Worm (Caenorhabditis elegans) whole organism, late embryonic: ENCODE results near the gene hira-1.

Source experiments
- C38D4.7 ChIP-seq: fragments of 200-800 bp; sonication (Bioruptor generic); optimal IDR thresholded peaks from 2 replicates; lab custom pipeline; 2018; ENCODE audit warnings: mild to moderate bottlenecking, missing genetic modification characterization, moderate library complexity, missing compliant biosample characterization
- F13H6.1 ChIP-seq: sonication (generic microtip); optimal IDR thresholded peaks from 2 replicates; lab custom pipeline; 2016; ENCODE audit warnings: missing genetic modification characterization, missing compliant biosample characterization
- K02D7.2 ChIP-seq: sonication (generic microtip); optimal IDR thresholded peaks from 2 replicates; lab custom pipeline; 2017; ENCODE audit warnings: mild to moderate bottlenecking, missing genetic modification characterization, missing compliant biosample characterization
- ahr-1 ChIP-seq: sonication (generic microtip); optimal IDR thresholded peaks from 2 replicates; lab custom pipeline; 2016; ENCODE audit warnings: missing genetic modification characterization, missing compliant biosample characterization
- ceh-18 ChIP-seq: sonication (generic microtip); optimal IDR thresholded peaks from 2 replicates; lab custom pipeline; 2016; ENCODE audit warnings: missing genetic modification characterization, missing compliant biosample characterization
- ceh-19 ChIP-seq: fragments of 200-800 bp; sonication (Bioruptor generic); optimal IDR thresholded peaks from 2 replicates; lab custom pipeline; 2018; ENCODE audit warnings: mild to moderate bottlenecking, missing genetic modification characterization, missing compliant biosample characterization
- ceh-2 ChIP-seq: sonication (generic microtip); optimal IDR thresholded peaks from 2 replicates; lab custom pipeline; 2016; ENCODE audit warnings: missing genotype, missing genetic modification characterization, missing compliant biosample characterization
- ceh-22 ChIP-seq: sonication (generic microtip); optimal IDR thresholded peaks from 2 replicates; lab custom pipeline; 2017; ENCODE audit warnings: missing biosample characterization, missing genetic modification characterization
- ceh-30 ChIP-seq: fragments of 150-350 bp; optimal IDR thresholded peaks from 2 replicates; lab custom pipeline; 2014; ENCODE audit warnings: missing biosample characterization, missing genetic modification characterization
- ceh-31 ChIP-seq: sonication (generic microtip); optimal IDR thresholded peaks from 2 replicates; lab custom pipeline; 2016; ENCODE audit warnings: missing genetic modification characterization, missing compliant biosample characterization
- ceh-48 ChIP-seq: sonication (generic microtip); optimal IDR thresholded peaks from 2 replicates; lab custom pipeline; 2016; ENCODE audit warnings: missing genetic modification characterization, inconsistent platforms, missing compliant biosample characterization
- ceh-6 ChIP-seq: fragments of 200-800 bp; sonication (Bioruptor generic); optimal IDR thresholded peaks from 2 replicates; lab custom pipeline; 2018; ENCODE audit warnings: mild to moderate bottlenecking, missing genetic modification characterization, missing compliant biosample characterization
- ceh-9 ChIP-seq: sonication (generic microtip); optimal IDR thresholded peaks from 2 replicates; lab custom pipeline; 2016; ENCODE audit warnings: mild to moderate bottlenecking, missing genetic modification characterization, inconsistent platforms, missing compliant biosample characterization
- dmd-4 ChIP-seq: sonication (generic microtip); optimal IDR thresholded peaks from 2 replicates; lab custom pipeline; 2016; ENCODE audit warnings: borderline replicate concordance, missing genetic modification characterization, missing compliant biosample characterization
- elt-2 ChIP-seq: sonication (generic microtip); optimal IDR thresholded peaks from 2 replicates; lab custom pipeline; 2016; ENCODE audit warnings: missing genetic modification reagents, missing genetic modification characterization, missing compliant biosample characterization
- eyg-1 ChIP-seq: sonication (generic microtip); optimal IDR thresholded peaks from 2 replicates; lab custom pipeline; 2016; ENCODE audit warnings: missing genotype, missing genetic modification characterization, missing compliant biosample characterization
- fax-1 ChIP-seq: sonication (generic microtip); optimal IDR thresholded peaks from 2 replicates; lab custom pipeline; 2016; ENCODE audit warnings: missing genotype, missing genetic modification characterization, missing compliant biosample characterization
- fkh-6 ChIP-seq: sonication (generic microtip); optimal IDR thresholded peaks from 2 replicates; lab custom pipeline; 2016; ENCODE audit warnings: missing genetic modification characterization, missing compliant biosample characterization
- gmeb-2 ChIP-seq: sonication (generic microtip); optimal IDR thresholded peaks from 2 replicates; lab custom pipeline; 2016; ENCODE audit warnings: missing genetic modification characterization, inconsistent platforms, missing compliant biosample characterization
- hlh-13 ChIP-seq: fragments of 200-800 bp; sonication (Bioruptor generic); optimal IDR thresholded peaks from 2 replicates; lab custom pipeline; 2018; ENCODE audit warnings: mild to moderate bottlenecking, missing genetic modification characterization, missing compliant biosample characterization
- hlh-15 ChIP-seq: sonication (generic microtip); optimal IDR thresholded peaks from 2 replicates; lab custom pipeline; 2016; ENCODE audit warnings: missing genetic modification characterization, missing compliant biosample characterization
- hlh-30 ChIP-seq: sonication (generic microtip); optimal IDR thresholded peaks from 2 replicates; lab custom pipeline; 2017; ENCODE audit warnings: antibody characterized with exemption, missing genetic modification characterization, missing compliant biosample characterization; ENCODE audit not compliant: insufficient read depth
- hlh-6 ChIP-seq: sonication (generic microtip); optimal IDR thresholded peaks from 2 replicates; lab custom pipeline; 2016; ENCODE audit warnings: missing genotype, missing genetic modification characterization, missing compliant biosample characterization
- hlh-8 ChIP-seq: sonication (generic microtip); optimal IDR thresholded peaks from 2 replicates; lab custom pipeline; 2016; ENCODE audit warnings: missing genotype, missing genetic modification characterization, missing compliant biosample characterization
- lim-6 ChIP-seq: sonication (generic microtip); optimal IDR thresholded peaks from 2 replicates; lab custom pipeline; 2016; ENCODE audit warnings: missing genetic modification characterization, missing compliant biosample characterization
- lin-11 ChIP-seq: fragments of 200-800 bp; sonication (Bioruptor generic); optimal IDR thresholded peaks from 2 replicates; lab custom pipeline; 2018; ENCODE audit warnings: mild to moderate bottlenecking, missing genetic modification characterization, missing compliant biosample characterization
- madf-2 ChIP-seq: sonication (generic microtip); optimal IDR thresholded peaks from 2 replicates; lab custom pipeline; 2017; ENCODE audit warnings: missing genetic modification characterization, missing compliant biosample characterization
- mec-3 ChIP-seq: sonication (generic microtip); optimal IDR thresholded peaks from 2 replicates; lab custom pipeline; 2016; ENCODE audit warnings: borderline replicate concordance, missing genetic modification characterization, missing compliant biosample characterization
- nfya-1 ChIP-seq: sonication (generic microtip); optimal IDR thresholded peaks from 2 replicates; lab custom pipeline; 2017; ENCODE audit warnings: missing genetic modification characterization, mild to moderate bottlenecking, missing compliant biosample characterization, antibody characterized with exemption, moderate library complexity
- nhr-11 ChIP-seq: fragments of 150-350 bp; optimal IDR thresholded peaks from 2 replicates; lab custom pipeline; 2014; ENCODE audit warnings: missing biosample characterization, missing genetic modification characterization
- nhr-232 ChIP-seq: sonication (generic microtip); optimal IDR thresholded peaks from 2 replicates; lab custom pipeline; 2016; ENCODE audit warnings: missing genetic modification characterization, missing compliant biosample characterization
- odd-2 ChIP-seq: sonication (generic microtip); optimal IDR thresholded peaks from 2 replicates; lab custom pipeline; 2017; ENCODE audit warnings: antibody characterized with exemption, mild to moderate bottlenecking, missing genetic modification characterization, missing compliant biosample characterization
- pax-1 ChIP-seq: fragments of 150-350 bp; optimal IDR thresholded peaks from 2 replicates; lab custom pipeline; 2014; ENCODE audit warnings: missing biosample characterization, missing genetic modification characterization
- pha-2 ChIP-seq: sonication (generic microtip); optimal IDR thresholded peaks from 2 replicates; lab custom pipeline; 2017; ENCODE audit warnings: mild to moderate bottlenecking, missing genetic modification characterization, missing compliant biosample characterization
- pqm-1 ChIP-seq: sonication (generic microtip); optimal IDR thresholded peaks from 2 replicates; lab custom pipeline; 2016; ENCODE audit warnings: missing genetic modification characterization, missing compliant biosample characterization
- pros-1 ChIP-seq: fragments of 150-350 bp; optimal IDR thresholded peaks from 2 replicates; lab custom pipeline; 2014; ENCODE audit warnings: missing biosample characterization, missing genetic modification reagents, missing genetic modification characterization
- ref-2 ChIP-seq: sonication (generic microtip); optimal IDR thresholded peaks from 2 replicates; lab custom pipeline; 2016; ENCODE audit warnings: missing genetic modification characterization, missing compliant biosample characterization
- rnt-1 ChIP-seq: sonication (generic microtip); optimal IDR thresholded peaks from 2 replicates; lab custom pipeline; 2016; ENCODE audit warnings: missing genetic modification characterization, missing compliant biosample characterization
- sox-2 ChIP-seq: fragments of 200-800 bp; sonication (Bioruptor generic); IDR thresholded peaks from 2 replicates; pipeline ENCODE4 v1.3.6; 2022; ENCODE audit warnings: missing genetic modification reagents, missing genetic modification characterization, missing compliant biosample characterization
- sox-4 ChIP-seq: sonication (generic microtip); optimal IDR thresholded peaks from 2 replicates; lab custom pipeline; 2017; ENCODE audit warnings: mild to moderate bottlenecking, missing genetic modification characterization, inconsistent platforms, missing compliant biosample characterization
- syd-9 ChIP-seq: sonication (generic microtip); optimal IDR thresholded peaks from 2 replicates; lab custom pipeline; 2016; ENCODE audit warnings: mild to moderate bottlenecking, missing genetic modification characterization, moderate library complexity, missing compliant biosample characterization
- tbx-7 ChIP-seq: sonication (generic microtip); optimal IDR thresholded peaks from 2 replicates; lab custom pipeline; 2016; ENCODE audit warnings: missing genotype, missing genetic modification characterization, missing compliant biosample characterization
- unc-3 ChIP-seq, 2 experiments: fragments of 200-800 bp in 1 of 2; sonication (Bioruptor generic) in 1 of 2; sonication (generic microtip) in 1 of 2; conservative IDR thresholded peaks in 1 of 2; optimal IDR thresholded peaks in 1 of 2; 2 replicates each; pipeline versions ENCODE4 v1.3.6 to Lab custom; 2016 to 2022; ENCODE audit warnings: missing compliant biosample characterization in 2 of 2, missing genetic modification characterization in 2 of 2, missing genetic modification reagents in 1 of 2
- unc-86 ChIP-seq: sonication (generic microtip); optimal IDR thresholded peaks from 2 replicates; lab custom pipeline; 2016; ENCODE audit warnings: missing genetic modification characterization, missing compliant biosample characterization
- ztf-16 ChIP-seq: sonication (generic microtip); optimal IDR thresholded peaks from 2 replicates; lab custom pipeline; 2017; ENCODE audit warnings: missing genetic modification characterization, missing compliant biosample characterization

hira-1 gene

ce11 chrIII:5172470-5172869 is 18.5 kb upstream of the hira-1 start, which contains the start of gene K10D2.5 (continued):
- TF ChIP-seq eyg-1 (tag; lab: Kevin White, UChicago), result peak; percentile 89
- peak; percentile 85 for TF ChIP-seq fkh-6 (tag; lab: Kevin White, UChicago)
- TF ChIP-seq pax-1, result peak; percentile 49
- peak; percentile 51 for TF ChIP-seq pros-1 (tag; lab: Kevin White, UChicago)
- peak; percentile 100 for TF ChIP-seq ceh-31 (tag; lab: Kevin White, UChicago)
- TF ChIP-seq nfya-1, result peak; percentile 78
- TF ChIP-seq pha-2 (tag; lab: Kevin White, UChicago), result no peak
- no peak for TF ChIP-seq sox-4 (tag; lab: Kevin White, UChicago)
- peak; percentile 93 for TF ChIP-seq fax-1 (tag; lab: Kevin White, UChicago)
- peak; percentile 96 for TF ChIP-seq lim-6
- TF ChIP-seq hlh-8, result peak; percentile 95
- peak; percentile 99 for TF ChIP-seq rnt-1
- peak; percentile 99 for TF ChIP-seq tbx-7 (tag; lab: Kevin White, UChicago)
- no peak for TF ChIP-seq C38D4.7 (GFP tag; lab: Kevin White, UChicago)
- no peak for TF ChIP-seq nhr-11 (tag; lab: Kevin White, UChicago)
- peak; percentile 39 for TF ChIP-seq ceh-48 (tag; lab: Kevin White, UChicago)
- peak; percentile 80 for TF ChIP-seq madf-2 (tag; lab: Kevin White, UChicago)
- peak; percentile 91 for TF ChIP-seq F13H6.1 (tag; lab: Kevin White, UChicago)
- peak; percentile 87 for TF ChIP-seq dmd-4 (tag; lab: Kevin White, UChicago)
- TF ChIP-seq ceh-2 (tag; lab: Kevin White, UChicago), result peak; percentile 99
- peak; percentile 84 for TF ChIP-seq elt-2 (tag; lab: Kevin White, UChicago)
- peak; percentile 52 for TF ChIP-seq hlh-15 (tag; lab: Kevin White, UChicago)
- peak; percentile 79 for TF ChIP-seq unc-3 (GFP tag; conservative IDR thresholded peaks at IDR 0.05; lab: Robert Waterston, UW)
- peak; percentile 45 for TF ChIP-seq unc-3 (tag; optimal IDR thresholded peaks at IDR 0.05; lab: Kevin White, UChicago)
- peak; percentile 94 for TF ChIP-seq pqm-1 (tag; lab: Kevin White, UChicago)
- peak; percentile 78 for TF ChIP-seq unc-86 (tag; lab: Kevin White, UChicago)
- peak; percentile 23 for TF ChIP-seq sox-2 (GFP tag; lab: Robert Waterston, UW)
- peak; percentile 45 for TF ChIP-seq ceh-6 (GFP tag; lab: Kevin White, UChicago)
- peak; percentile 25 for TF ChIP-seq nhr-232 (tag; lab: Kevin White, UChicago)
- TF ChIP-seq hlh-6 (tag; lab: Kevin White, UChicago), result peak; percentile 89
- TF ChIP-seq ahr-1 (tag; lab: Kevin White, UChicago), result peak; percentile 80
- peak; percentile 41 for TF ChIP-seq ceh-19 (GFP tag; lab: Kevin White, UChicago)
- peak; percentile 82 for TF ChIP-seq syd-9 (tag; lab: Kevin White, UChicago)
- TF ChIP-seq gmeb-2, result peak; percentile 55
- no peak for TF ChIP-seq odd-2 (tag; lab: Kevin White, UChicago)
- no peak for TF ChIP-seq lin-11
- peak; percentile 23 for TF ChIP-seq hlh-30 (tag; lab: Kevin White, UChicago)
- TF ChIP-seq ref-2 (tag; lab: Kevin White, UChicago), result peak; percentile 99
- peak; percentile 60 for TF ChIP-seq K02D7.2 (tag; lab: Kevin White, UChicago)
- no peak for TF ChIP-seq ceh-22 (tag; lab: Kevin White, UChicago)
- peak; percentile 49 for TF ChIP-seq hlh-13 (GFP tag; lab: Kevin White, UChicago)
- peak; percentile 98 for TF ChIP-seq mec-3
- TF ChIP-seq ceh-9, result no peak
- no peak for TF ChIP-seq ceh-30 (tag; lab: Kevin White, UChicago)
- TF ChIP-seq ceh-18 (tag; lab: Kevin White, UChicago), result peak; percentile 95
- peak; percentile 92 for TF ChIP-seq ztf-16 (tag; lab: Kevin White, UChicago)
